ENCODE assay signal across 4 fruit fly cellular contexts in genomic region chr3L:8450747-8451146, dm6.
TF ChIP-seq lines count a peak whose summit lies in the region.

No protein-coding gene starts in this region.

- TF ChIP-seq CTCF in whole organism, embryonic (GFP tag; optimal IDR thresholded peaks at IDR 0.05; lab: Kevin White, UChicago): no peak

TF ChIP-seq in whole organism, adult, 20 proteins besides CTCF, POLR2A, EP300 and RAD21:
- TF ChIP-seq CG33017 (tag; optimal IDR thresholded peaks at IDR 0.05; lab: Kevin White, UChicago) (no peak), kay (GFP tag; lab: Kevin White, UChicago; ENCODE audit: borderline replicate concordance) (no peak), Crg-1 (GFP tag; optimal IDR thresholded peaks at IDR 0.05; lab: Kevin White, UChicago) (no peak), CG7045 (GFP tag; optimal IDR thresholded peaks at IDR 0.05; lab: Kevin White, UChicago) (no peak), tj (GFP tag; optimal IDR thresholded peaks at IDR 0.05; lab: Kevin White, UChicago) (peak; percentile 42)

TF ChIP-seq in whole organism, embryonic, 481 proteins besides CTCF, POLR2A, EP300 and RAD21 (continues in another document):
- TF ChIP-seq gro (GFP tag; optimal IDR thresholded peaks at IDR 0.05; lab: Kevin White, UChicago) (no peak), slou (GFP tag; optimal IDR thresholded peaks at IDR 0.05; lab: Kevin White, UChicago) (no peak), Nf-YB (GFP tag; optimal IDR thresholded peaks at IDR 0.05; lab: Kevin White, UChicago) (no peak), CG17385 (GFP tag; optimal IDR thresholded peaks at IDR 0.05; lab: Kevin White, UChicago) (peak; percentile 65), Dref (GFP tag; IDR thresholded peaks at IDR 0.05; lab: Robert Waterston, UW) (no peak), CG42726 (GFP tag; IDR thresholded peaks at IDR 0.05; lab: Robert Waterston, UW; ENCODE audit: partially characterized antibody) (no peak), CG3407 (GFP tag; optimal IDR thresholded peaks at IDR 0.05; lab: Kevin White, UChicago) (no peak), CG4424 (GFP tag; optimal IDR thresholded peaks at IDR 0.05; lab: Kevin White, UChicago) (no peak), CG4360 (GFP tag; IDR thresholded peaks at IDR 0.05; lab: Robert Waterston, UW) (peak; percentile 97), Adf1 (GFP tag; IDR thresholded peaks at IDR 0.05; lab: Robert Waterston, UW) (peak; percentile 49; the same call in 1 of the 2 replicates), Hey (tag; optimal IDR thresholded peaks at IDR 0.05; lab: Kevin White, UChicago) (peak; percentile 39), CG14050 (GFP tag; IDR thresholded peaks at IDR 0.05; lab: Robert Waterston, UW) (no peak), CG10979 (tag; optimal IDR thresholded peaks at IDR 0.05; lab: Kevin White, UChicago) (no peak), Sin3A (optimal IDR thresholded peaks at IDR 0.05; lab: Kevin White, UChicago) (no peak), CG7839 (tag; optimal IDR thresholded peaks at IDR 0.05; lab: Kevin White, UChicago) (no peak), chif (GFP tag; optimal IDR thresholded peaks at IDR 0.05; lab: Kevin White, UChicago) (no peak), CG33213 (GFP tag; optimal IDR thresholded peaks at IDR 0.05; lab: Kevin White, UChicago) (no peak), CG1024 (GFP tag; IDR thresholded peaks at IDR 0.05; lab: Robert Waterston, UW) (no peak), CG2889 (GFP tag; IDR thresholded peaks at IDR 0.05; lab: Robert Waterston, UW) (no peak), dpn (GFP tag; optimal IDR thresholded peaks at IDR 0.05; lab: Kevin White, UChicago) (no peak), MBD-R2 (GFP tag; IDR thresholded peaks at IDR 0.05; lab: Robert Waterston, UW) (0 out of 2 replicates have a peak, but pooled peaks have one; percentile 20), seq (GFP tag; IDR thresholded peaks at IDR 0.05; lab: Robert Waterston, UW) (peak; percentile 66), CG11247 (GFP tag; IDR thresholded peaks at IDR 0.05; lab: Robert Waterston, UW) (0 out of 2 replicates have a peak, but pooled peaks have one; percentile 24), Sry-δ (GFP tag; optimal IDR thresholded peaks at IDR 0.05; lab: Kevin White, UChicago) (no peak), maf-S (GFP tag; optimal IDR thresholded peaks at IDR 0.05; lab: Kevin White, UChicago) (no peak), bigmax (GFP tag; optimal IDR thresholded peaks at IDR 0.05; lab: Kevin White, UChicago) (no peak), btn (GFP tag; optimal IDR thresholded peaks at IDR 0.05; lab: Kevin White, UChicago) (no peak), CG1233 (GFP tag; optimal IDR thresholded peaks at IDR 0.05; lab: Kevin White, UChicago) (no peak), CG32767 (GFP tag; IDR thresholded peaks at IDR 0.05; lab: Robert Waterston, UW) (0 out of 2 replicates have a peak, but pooled peaks have one; percentile 14)

TF ChIP-seq in whole organism, pupa, 21 proteins besides CTCF, POLR2A, EP300 and RAD21:
- no peak for TF ChIP-seq Ets98B (GFP tag; IDR thresholded peaks at IDR 0.05; lab: Robert Waterston, UW)
- no peak for TF ChIP-seq rn (GFP tag; IDR thresholded peaks at IDR 0.05; lab: Robert Waterston, UW)
- no peak for TF ChIP-seq CG8159 (tag; optimal IDR thresholded peaks at IDR 0.05; lab: Kevin White, UChicago)
- TF ChIP-seq CG34367 (tag; optimal IDR thresholded peaks at IDR 0.05; lab: Kevin White, UChicago): no peak
- no peak for TF ChIP-seq CG14655 (GFP tag; optimal IDR thresholded peaks at IDR 0.05; lab: Kevin White, UChicago)
- TF ChIP-seq Pif1B (GFP tag; optimal IDR thresholded peaks at IDR 0.05; lab: Kevin White, UChicago): no peak
- TF ChIP-seq Snoo (tag; optimal IDR thresholded peaks at IDR 0.05; lab: Kevin White, UChicago): no peak
- no peak for TF ChIP-seq D1 (tag; optimal IDR thresholded peaks at IDR 0.05; lab: Kevin White, UChicago)
- peak; percentile 79 for TF ChIP-seq CG13204 (GFP tag; optimal IDR thresholded peaks at IDR 0.05; lab: Kevin White, UChicago)
- no peak for TF ChIP-seq CG8301 (tag; optimal IDR thresholded peaks at IDR 0.05; lab: Kevin White, UChicago)
- TF ChIP-seq Pif1A (GFP tag; optimal IDR thresholded peaks at IDR 0.05; lab: Kevin White, UChicago): no peak
- TF ChIP-seq CG4496 (GFP tag; IDR thresholded peaks at IDR 0.05; lab: Robert Waterston, UW): 0 out of 3 replicates have a peak, but pooled peaks have one; percentile 23

TF ChIP-seq in whole organism, wandering third instar larva, 38 proteins besides CTCF, POLR2A, EP300 and RAD21:
- TF ChIP-seq Dfd (GFP tag; optimal IDR thresholded peaks at IDR 0.05; lab: Kevin White, UChicago) (peak; percentile 75), fru (GFP tag; optimal IDR thresholded peaks at IDR 0.05; lab: Kevin White, UChicago) (no peak)
